Worm (Caenorhabditis elegans) whole organism, late embryonic: ENCODE data around the gene Y62H9A.3.

Experiments used
- ama-1 ChIP-seq: fragments of 150-350 bp; optimal IDR thresholded peaks from 2 replicates; lab custom pipeline; 2014
- ceh-18 ChIP-seq: sonication (generic microtip); optimal IDR thresholded peaks from 2 replicates; lab custom pipeline; 2016; ENCODE audit warnings: missing genetic modification characterization, missing compliant biosample characterization
- ceh-24 ChIP-seq: sonication (generic microtip); optimal IDR thresholded peaks from 2 replicates; lab custom pipeline; 2016; ENCODE audit warnings: mild to moderate bottlenecking, missing genetic modification characterization, missing compliant biosample characterization
- dve-1 ChIP-seq: sonication (generic microtip); optimal IDR thresholded peaks from 2 replicates; lab custom pipeline; 2017; ENCODE audit warnings: antibody characterized with exemption, mild to moderate bottlenecking, missing genetic modification characterization, missing compliant biosample characterization
- gmeb-2 ChIP-seq: sonication (generic microtip); optimal IDR thresholded peaks from 2 replicates; lab custom pipeline; 2016; ENCODE audit warnings: missing genetic modification characterization, inconsistent platforms, missing compliant biosample characterization
- nhr-11 ChIP-seq: fragments of 150-350 bp; optimal IDR thresholded peaks from 2 replicates; lab custom pipeline; 2014; ENCODE audit warnings: missing biosample characterization, missing genetic modification characterization

DNA sequence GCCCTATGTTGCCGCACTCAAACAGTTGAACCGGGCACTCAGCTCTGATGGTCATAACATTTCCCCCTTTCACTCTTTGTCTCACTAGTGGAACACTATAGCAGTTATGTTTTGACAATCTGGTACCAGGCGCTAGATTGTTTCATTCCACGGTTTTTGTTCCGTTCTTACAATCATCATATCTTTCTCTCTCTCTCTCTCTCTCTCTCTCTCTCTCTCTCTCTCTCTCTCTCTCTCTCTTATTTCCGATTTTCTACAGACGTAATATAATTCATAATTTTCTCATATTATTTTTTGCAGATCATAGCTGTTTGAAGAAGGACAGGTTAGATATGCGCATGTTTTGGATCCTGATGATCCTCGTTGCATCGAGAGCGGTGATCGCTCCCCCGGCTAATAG, 34.1 kb upstream of the Y62H9A.3 start, which contains the start of gene Y62H9A.12:
- TF ChIP-seq gmeb-2 (no peak), ceh-18 (tag; lab: Kevin White, UChicago) (no peak), ceh-24 (no peak), ama-1 (lab: Kevin White, UChicago) (no peak), nhr-11 (tag; lab: Kevin White, UChicago) (no peak), dve-1 (tag; lab: Kevin White, UChicago) (no peak)
